Worm (Caenorhabditis elegans): ENCODE measurements around the gene R09E10.8.

R09E10.8 gene

DNA sequence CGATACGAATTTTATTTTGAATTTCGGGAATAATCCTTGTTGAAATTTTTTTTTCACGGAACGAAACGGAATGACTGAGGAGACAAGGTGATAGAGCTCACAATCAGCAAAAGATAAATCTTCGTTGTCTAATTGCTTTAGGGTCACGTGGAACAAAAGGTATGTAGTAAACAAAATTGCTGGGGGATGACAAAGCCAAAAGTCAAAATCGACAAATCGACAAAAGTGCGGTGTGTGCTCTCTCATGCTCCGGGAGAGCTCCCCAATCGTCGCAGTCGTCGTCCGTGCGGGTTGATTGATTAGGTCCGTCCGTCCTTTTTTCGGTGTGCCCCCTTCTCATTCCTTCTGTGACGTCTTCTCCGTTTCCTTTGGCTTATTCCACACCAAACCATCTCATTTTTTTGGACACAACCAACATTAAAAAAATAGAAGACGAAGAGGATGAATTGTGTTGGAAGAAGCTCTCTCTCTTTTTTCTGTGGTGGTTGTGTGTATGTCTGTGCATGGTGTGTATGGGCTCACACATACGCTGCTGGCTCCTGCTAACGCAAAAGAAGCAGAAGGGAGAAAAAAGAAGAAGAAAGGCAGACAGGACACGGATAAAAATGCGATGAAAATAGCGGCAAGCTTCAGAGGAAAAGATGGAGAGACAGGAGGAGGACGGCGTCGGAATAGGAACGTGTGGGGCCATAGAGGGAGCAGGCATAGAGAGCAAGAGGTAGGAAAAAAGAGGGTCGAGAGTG, 31.6 kb upstream of the R09E10.8 start:
- TF ChIP-seq skn-1 (tag; optimal IDR thresholded peaks at IDR 0.05) (no peak), ama-1 (optimal IDR thresholded peaks at IDR 0.05) (peak; percentile 64), lin-39 (tag; optimal IDR thresholded peaks at IDR 0.05) (peak; percentile 96), hmg-11 (tag; optimal IDR thresholded peaks at IDR 0.05) (peak; percentile 21), pha-4 (tag; optimal IDR thresholded peaks at IDR 0.05) (no peak), fos-1 (tag; optimal IDR thresholded peaks at IDR 0.05) (no peak), fkh-2 (tag; optimal IDR thresholded peaks at IDR 0.05) (no peak), unc-62 (GFP tag; optimal IDR thresholded peaks at IDR 0.05) (peak; percentile 6), ceh-82 (tag; optimal IDR thresholded peaks at IDR 0.05) (no peak), nfya-1 (tag; optimal IDR thresholded peaks at IDR 0.05; ENCODE audit: insufficient read depth) (peak; percentile 38), ZK546.5 (tag; optimal IDR thresholded peaks at IDR 0.05) (no peak), nhr-11 (tag; optimal IDR thresholded peaks at IDR 0.05) (no peak), fkh-10 (GFP tag; optimal IDR thresholded peaks at IDR 0.05) (peak; percentile 42), ceh-16 (tag; optimal IDR thresholded peaks at IDR 0.05) (no peak)

ce11 chrIV:10339701-10340100, 29.5 kb upstream of the R09E10.8 start:
- TF ChIP-seq ceh-16 (tag; optimal IDR thresholded peaks at IDR 0.05): peak; percentile 16
- TF ChIP-seq nhr-11 (tag; optimal IDR thresholded peaks at IDR 0.05): peak; percentile 36
- no peak for TF ChIP-seq fos-1 (tag; optimal IDR thresholded peaks at IDR 0.05)
- TF ChIP-seq mml-1 (tag; optimal IDR thresholded peaks at IDR 0.05): no peak

- TF ChIP-seq fos-1 (tag; optimal IDR thresholded peaks at IDR 0.05) (no peak), fkh-10 (GFP tag; optimal IDR thresholded peaks at IDR 0.05) (no peak), nfya-1 (tag; optimal IDR thresholded peaks at IDR 0.05; ENCODE audit: insufficient read depth) (no peak), ceh-9 (tag; optimal IDR thresholded peaks at IDR 0.05) (no peak), zag-1 (tag; optimal IDR thresholded peaks at IDR 0.05) (no peak), sea-2 (GFP tag; optimal IDR thresholded peaks at IDR 0.05) (no peak), unc-62 (GFP tag; optimal IDR thresholded peaks at IDR 0.05) (no peak), fkh-2 (tag; optimal IDR thresholded peaks at IDR 0.05) (no peak), lsy-12 (tag; optimal IDR thresholded peaks at IDR 0.05) (no peak), mml-1 (tag; optimal IDR thresholded peaks at IDR 0.05) (no peak), nhr-23 (tag; optimal IDR thresholded peaks at IDR 0.05) (no peak), skn-1 (tag; optimal IDR thresholded peaks at IDR 0.05) (no peak), daf-12 (tag; optimal IDR thresholded peaks at IDR 0.05) (no peak), nhr-76 (tag; optimal IDR thresholded peaks at IDR 0.05) (no peak), egl-27 (tag; optimal IDR thresholded peaks at IDR 0.05) (no peak), nhr-25 (tag; optimal IDR thresholded peaks at IDR 0.05) (no peak), ceh-16 (tag; optimal IDR thresholded peaks at IDR 0.05) (no peak), elt-2 (tag; optimal IDR thresholded peaks at IDR 0.05) (no peak), unc-39 (tag; optimal IDR thresholded peaks at IDR 0.05) (no peak), nhr-28 (tag; optimal IDR thresholded peaks at IDR 0.05) (no peak)
Observed at ce11 chrIV:10337286-10337685, 27.1 kb upstream of the R09E10.8 start.

ce11 chrIV:10331882-10332281, 21.7 kb upstream of the R09E10.8 start:
- peak; percentile 19 for TF ChIP-seq pha-4 (tag; optimal IDR thresholded peaks at IDR 0.05)
- TF ChIP-seq elt-2 (tag; optimal IDR thresholded peaks at IDR 0.05): peak; percentile 83
- peak; percentile 31 for TF ChIP-seq jun-1 (tag; optimal IDR thresholded peaks at IDR 0.05)
- TF ChIP-seq lsy-12 (tag; optimal IDR thresholded peaks at IDR 0.05): no peak
- TF ChIP-seq pqm-1 (tag; optimal IDR thresholded peaks at IDR 0.05): peak; percentile 84
- peak; percentile 7 for TF ChIP-seq egl-5 (tag; optimal IDR thresholded peaks at IDR 0.05)

DNA sequence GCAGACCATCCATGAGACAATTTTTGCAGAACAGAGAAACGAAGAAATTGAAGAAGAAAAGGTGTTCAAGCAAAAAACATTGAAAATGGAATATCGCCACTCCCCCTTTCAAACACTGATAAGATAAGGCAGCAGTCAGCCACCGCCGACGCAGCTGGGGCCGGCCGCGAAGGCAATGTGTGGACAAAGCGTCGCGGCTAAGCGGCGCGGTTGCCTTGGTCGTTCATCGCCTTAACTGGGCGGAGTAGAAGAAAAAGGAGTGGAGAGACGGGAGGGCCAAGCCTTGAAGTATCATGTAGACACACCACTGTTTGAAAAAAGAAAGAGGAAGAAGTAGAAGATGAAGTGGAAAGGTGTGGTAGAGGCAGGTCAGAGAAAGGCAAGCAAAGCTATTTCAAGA, 20.7 kb upstream of the R09E10.8 start:
- peak; percentile 6 for TF ChIP-seq pqm-1 (tag; optimal IDR thresholded peaks at IDR 0.05)
- no peak for TF ChIP-seq egl-27 (tag; optimal IDR thresholded peaks at IDR 0.05)
- peak in 2 of 3 experiments; percentile 57 to 93 for TF ChIP-seq elt-3 (tag; optimal IDR thresholded peaks at IDR 0.05)
- TF ChIP-seq sea-2 (GFP tag; optimal IDR thresholded peaks at IDR 0.05): no peak
- no peak for TF ChIP-seq mdl-1 (tag; optimal IDR thresholded peaks at IDR 0.05)
- no peak for TF ChIP-seq fkh-2 (tag; optimal IDR thresholded peaks at IDR 0.05)
- TF ChIP-seq hmg-11 (tag; optimal IDR thresholded peaks at IDR 0.05): peak; percentile 38
- TF ChIP-seq elt-2 (tag; optimal IDR thresholded peaks at IDR 0.05): peak; percentile 81
- no peak for TF ChIP-seq R02D3.7 (tag; optimal IDR thresholded peaks at IDR 0.05)
- peak; percentile 2 for TF ChIP-seq nfya-1 (tag; optimal IDR thresholded peaks at IDR 0.05; ENCODE audit: insufficient read depth)
- peak; percentile 27 for TF ChIP-seq nhr-25 (tag; optimal IDR thresholded peaks at IDR 0.05)
